Worm (Caenorhabditis elegans): ENCODE measurements around the gene fbxa-142.

ce11 chrV:16114237-16114636, 16.9 kb downstream of the fbxa-142 start, which contains the start of gene srxa-16:
- TF ChIP-seq ama-1 (optimal IDR thresholded peaks at IDR 0.05) (no peak), fos-1 (tag; optimal IDR thresholded peaks at IDR 0.05) (no peak), dpl-1 (GFP tag; optimal IDR thresholded peaks at IDR 0.05) (no peak), rnt-1 (tag; optimal IDR thresholded peaks at IDR 0.05) (no peak), ztf-11 (tag; optimal IDR thresholded peaks at IDR 0.05) (no peak), nhr-20 (tag; optimal IDR thresholded peaks at IDR 0.05) (no peak), ceh-63 (GFP tag; optimal IDR thresholded peaks at IDR 0.05) (no peak), ceh-82 (tag; optimal IDR thresholded peaks at IDR 0.05) (no peak), pqm-1 (tag; optimal IDR thresholded peaks at IDR 0.05) (no peak)
